Fruit fly (Drosophila melanogaster) whole organism, embryonic: ENCODE results near the gene lin-28.
A peak's percentile ranks its signal among the peaks of the same experiment; 100 is the strongest.

ENCODE experiments used
- Adf1 ChIP-seq: fragments of 200-800 bp; sonication (Bioruptor generic); IDR thresholded peaks from 2 replicates; pipeline ENCODE4 v1.3.6; 2022; ENCODE audit warnings: missing biosample characterization, missing genetic modification characterization
- BtbVII ChIP-seq: fragments of 200-800 bp; sonication (Bioruptor generic); optimal IDR thresholded peaks from 3 replicates; lab custom pipeline; 2017; ENCODE audit warnings: missing biosample characterization, mild to moderate bottlenecking, missing genetic modification characterization
- CG10366 ChIP-seq: fragments of 200-800 bp; sonication (Bioruptor generic); IDR thresholded peaks from 2 replicates; pipeline ENCODE4 v1.3.6; 2022; ENCODE audit warnings: missing biosample characterization, missing genetic modification characterization
- CG10565 ChIP-seq: fragments of 200-800 bp; sonication (Bioruptor generic); optimal IDR thresholded peaks from 3 replicates; lab custom pipeline; 2016; ENCODE audit warnings: missing biosample characterization, mild to moderate bottlenecking, missing genetic modification characterization
- CG11723 ChIP-seq: fragments of 200-800 bp; sonication (Bioruptor generic); optimal IDR thresholded peaks from 2 replicates; lab custom pipeline; 2017; ENCODE audit warnings: missing biosample characterization, mild to moderate bottlenecking, missing genetic modification characterization
- CG13894 ChIP-seq: fragments of 200-800 bp; sonication (Bioruptor generic); optimal IDR thresholded peaks from 3 replicates; lab custom pipeline; 2018; ENCODE audit warnings: missing biosample characterization, mild to moderate bottlenecking, missing genetic modification characterization, moderate library complexity
- CG14014 ChIP-seq: fragments of 200-800 bp; sonication (Bioruptor generic); IDR thresholded peaks from 2 replicates; pipeline ENCODE4 v1.3.6; 2022; ENCODE audit warnings: missing biosample characterization, missing genetic modification characterization
- CG15011 ChIP-seq: fragments of 200-800 bp; sonication (Bioruptor generic); optimal IDR thresholded peaks from 3 replicates; lab custom pipeline; 2018; ENCODE audit warnings: missing biosample characterization, mild to moderate bottlenecking, missing genetic modification characterization
- CG15601 ChIP-seq: fragments of 200-800 bp; sonication (Bioruptor generic); optimal IDR thresholded peaks from 3 replicates; lab custom pipeline; 2019; ENCODE audit warnings: missing biosample characterization, mild to moderate bottlenecking, missing genetic modification characterization, moderate library complexity
- CG18599 ChIP-seq: fragments of 200-800 bp; sonication (Bioruptor generic); optimal IDR thresholded peaks from 3 replicates; lab custom pipeline; 2017; ENCODE audit warnings: missing biosample characterization, missing genetic modification characterization, mild to moderate bottlenecking, moderate library complexity, missing genetic modification reagents
- CG32532 ChIP-seq: fragments of 200-800 bp; sonication (Bioruptor generic); IDR thresholded peaks from 2 replicates; pipeline ENCODE4 v1.3.6; 2022; ENCODE audit warnings: missing biosample characterization, missing genetic modification characterization
- CG34376 ChIP-seq: fragments of 200-800 bp; sonication (Bioruptor generic); optimal IDR thresholded peaks from 2 replicates; lab custom pipeline; 2018; ENCODE audit warnings: missing biosample characterization, mild to moderate bottlenecking, missing genetic modification characterization
- CG6175 ChIP-seq: fragments of 200-800 bp; sonication (Bioruptor generic); IDR thresholded peaks from 3 replicates; pipeline ENCODE4 v1.3.6; 2022; ENCODE audit warnings: missing biosample characterization, missing genetic modification characterization
- CG6654 ChIP-seq: fragments of 200-800 bp; sonication (Bioruptor generic); optimal IDR thresholded peaks from 2 replicates; lab custom pipeline; 2017; ENCODE audit warnings: missing biosample characterization, mild to moderate bottlenecking, missing genetic modification characterization
- CG7839 ChIP-seq: fragments of 200-800 bp; sonication (Bioruptor generic); optimal IDR thresholded peaks from 3 replicates; lab custom pipeline; 2018; ENCODE audit warnings: missing biosample characterization, mild to moderate bottlenecking, missing genetic modification characterization, moderate library complexity
- CG9727 ChIP-seq: fragments of 200-800 bp; sonication (Bioruptor generic); optimal IDR thresholded peaks from 3 replicates; lab custom pipeline; 2017; ENCODE audit warnings: missing biosample characterization, mild to moderate bottlenecking, missing genetic modification characterization
- CG9797 ChIP-seq: fragments of 200-800 bp; sonication (Bioruptor generic); optimal IDR thresholded peaks from 3 replicates; lab custom pipeline; 2018; ENCODE audit warnings: missing biosample characterization, mild to moderate bottlenecking, missing genetic modification characterization
- CoRest ChIP-seq: fragments of 200-800 bp; sonication (Bioruptor generic); optimal IDR thresholded peaks from 3 replicates; lab custom pipeline; 2018; ENCODE audit warnings: missing biosample characterization, mild to moderate bottlenecking, missing genetic modification characterization, moderate library complexity
- Deaf1 ChIP-seq: fragments of 200-800 bp; optimal IDR thresholded peaks from 3 replicates; lab custom pipeline; 2019; ENCODE audit warnings: missing biosample characterization, mild to moderate bottlenecking, missing genetic modification characterization, moderate library complexity
- HLH54F ChIP-seq: fragments of 200-800 bp; sonication (Bioruptor generic); optimal IDR thresholded peaks from 3 replicates; lab custom pipeline; 2016; ENCODE audit warnings: missing biosample characterization, missing genetic modification characterization
- Hand ChIP-seq: fragments of 200-800 bp; sonication (Bioruptor generic); optimal IDR thresholded peaks from 2 replicates; lab custom pipeline; 2017; ENCODE audit warnings: mild to moderate bottlenecking, missing biosample characterization, missing genetic modification reagents, missing genetic modification characterization
- Hmr ChIP-seq: fragments of 200-800 bp; sonication (Bioruptor generic); optimal IDR thresholded peaks from 3 replicates; lab custom pipeline; 2017; ENCODE audit warnings: mild to moderate bottlenecking, missing biosample characterization, missing genetic modification reagents, missing genetic modification characterization
- Hmx ChIP-seq: fragments of 200-800 bp; sonication (Bioruptor generic); optimal IDR thresholded peaks from 2 replicates; lab custom pipeline; 2016; ENCODE audit warnings: missing biosample characterization, missing genetic modification characterization
- Med ChIP-seq: fragments of 200-800 bp; sonication (Bioruptor generic); peaks from one replicate; lab custom pipeline; 2016; ENCODE audit warnings: missing biosample characterization, missing genetic modification characterization, mild to moderate bottlenecking, inconsistent platforms, moderate library complexity
- Trl ChIP-seq, 3 experiments: fragments of >200 bp in 2 of 3; fragments of 200-800 bp in 1 of 3; sonication (Bioruptor generic) in 1 of 3; optimal IDR thresholded peaks; 2 replicates in 1 of 3; 3 replicates in 2 of 3; lab custom pipeline; 2016 to 2017; ENCODE audit warnings: missing biosample characterization in 1 of 3, missing genetic modification characterization in 1 of 3
- abd-A ChIP-seq: fragments of 200-800 bp; sonication (Bioruptor generic); optimal IDR thresholded peaks from 3 replicates; lab custom pipeline; 2019; ENCODE audit warnings: missing biosample characterization, mild to moderate bottlenecking, missing genetic modification characterization, moderate library complexity
- cg ChIP-seq: fragments of 200-800 bp; sonication (Bioruptor generic); optimal IDR thresholded peaks from 3 replicates; lab custom pipeline; 2019; ENCODE audit warnings: missing biosample characterization, mild to moderate bottlenecking, missing genetic modification characterization, moderate library complexity
- chinmo ChIP-seq: fragments of 200-800 bp; sonication (Bioruptor generic); IDR thresholded peaks from 4 replicates; pipeline ENCODE4 v1.3.6; 2022; ENCODE audit warnings: missing biosample characterization, missing genetic modification characterization; ENCODE audit not compliant: partially characterized antibody
- ci ChIP-seq: fragments of 200-800 bp; sonication (Bioruptor generic); IDR thresholded peaks from 3 replicates; pipeline ENCODE4 v1.3.6; 2022; ENCODE audit warnings: missing biosample characterization, missing genetic modification characterization
- crol ChIP-seq: fragments of 200-800 bp; sonication (Bioruptor generic); IDR thresholded peaks from 2 replicates; pipeline ENCODE4 v1.3.6; 2022; ENCODE audit warnings: missing biosample characterization, missing genetic modification characterization
- dati ChIP-seq: fragments of 200-800 bp; sonication (Bioruptor generic); IDR thresholded peaks from 2 replicates; pipeline ENCODE4 v1.3.6; 2022; ENCODE audit warnings: missing biosample characterization, missing genetic modification characterization
- dysf ChIP-seq: fragments of 200-800 bp; sonication (Bioruptor generic); IDR thresholded peaks from 3 replicates; pipeline ENCODE4 v1.3.6; 2022; ENCODE audit warnings: missing biosample characterization, missing genetic modification characterization
- ewg ChIP-seq: fragments of 200-800 bp; sonication (Bioruptor generic); optimal IDR thresholded peaks from 3 replicates; lab custom pipeline; 2017; ENCODE audit warnings: mild to moderate bottlenecking, missing biosample characterization, missing genetic modification reagents, missing genetic modification characterization
- fru ChIP-seq: fragments of >200 bp; optimal IDR thresholded peaks from 2 replicates; lab custom pipeline; 2017
- mam ChIP-seq: fragments of 200-800 bp; sonication (Bioruptor generic); optimal IDR thresholded peaks from 3 replicates; lab custom pipeline; 2016; ENCODE audit warnings: missing biosample characterization, missing genetic modification characterization
- nerfin-1 ChIP-seq: fragments of 200-800 bp; sonication (Bioruptor generic); optimal IDR thresholded peaks from 3 replicates; lab custom pipeline; 2019; ENCODE audit warnings: missing biosample characterization, mild to moderate bottlenecking, missing genetic modification characterization, moderate library complexity
- onecut ChIP-seq: fragments of 200-800 bp; sonication (Bioruptor generic); IDR thresholded peaks from 2 replicates; pipeline ENCODE4 v1.3.6; 2022; ENCODE audit warnings: missing biosample characterization, missing genetic modification characterization
- psq ChIP-seq: fragments of 200-800 bp; sonication (Bioruptor generic); optimal IDR thresholded peaks from 2 replicates; lab custom pipeline; 2017; ENCODE audit warnings: missing biosample characterization, missing genetic modification characterization
- pzg ChIP-seq: fragments of 200-800 bp; sonication (Bioruptor generic); optimal IDR thresholded peaks from 3 replicates; lab custom pipeline; 2018; ENCODE audit warnings: missing biosample characterization, mild to moderate bottlenecking, missing genetic modification characterization, moderate library complexity
- scrt ChIP-seq: fragments of 200-800 bp; sonication (Bioruptor generic); optimal IDR thresholded peaks from 2 replicates; lab custom pipeline; 2018; ENCODE audit warnings: missing biosample characterization, mild to moderate bottlenecking, missing genetic modification characterization, moderate library complexity
- sima ChIP-seq: fragments of 200-800 bp; sonication (Bioruptor generic); optimal IDR thresholded peaks from 2 replicates; lab custom pipeline; 2016; ENCODE audit warnings: missing biosample characterization, missing genetic modification characterization
- sqz ChIP-seq: fragments of 200-800 bp; sonication (Bioruptor generic); optimal IDR thresholded peaks from 3 replicates; lab custom pipeline; 2018; ENCODE audit warnings: missing biosample characterization, mild to moderate bottlenecking, missing genetic modification characterization
- wek ChIP-seq: fragments of 200-800 bp; sonication (Bioruptor generic); optimal IDR thresholded peaks from 3 replicates; lab custom pipeline; 2018; ENCODE audit warnings: missing biosample characterization, mild to moderate bottlenecking, missing genetic modification characterization, moderate library complexity

Gene lin-28

dm6 chr3L:5663876-5664718, 9.6 kb downstream of the lin-28 start, which contains the start of gene CG46320 (continued):
- peak; percentile 27 for TF ChIP-seq sqz
- TF ChIP-seq CG9727 (GFP tag; lab: Kevin White, UChicago) = no peak
- TF ChIP-seq fru (lab: Kevin White, UChicago) = no peak
- TF ChIP-seq nerfin-1 (tag; lab: Kevin White, UChicago) = peak; percentile 91
- peak; percentile 70 for TF ChIP-seq crol (GFP tag; lab: Robert Waterston, UW)
- TF ChIP-seq CG10366 (GFP tag; lab: Robert Waterston, UW) = no peak
- TF ChIP-seq CG6175 (GFP tag; lab: Robert Waterston, UW) = no peak
- no peak for TF ChIP-seq psq
- no peak for TF ChIP-seq CG7839
- TF ChIP-seq dysf (GFP tag; lab: Robert Waterston, UW) = no peak
- TF ChIP-seq sima = no peak
- no peak for TF ChIP-seq Hmx (GFP tag; lab: Kevin White, UChicago)
- TF ChIP-seq CG15011 (GFP tag; lab: Kevin White, UChicago) = no peak
- peak; percentile 75 for TF ChIP-seq Adf1 (GFP tag; lab: Robert Waterston, UW)
- no peak for TF ChIP-seq HLH54F (GFP tag; lab: Kevin White, UChicago)
- TF ChIP-seq wek (GFP tag; lab: Kevin White, UChicago) = no peak

dm6 chr3L:5664719-5664973, 10.2 kb downstream of the lin-28 start:
- TF ChIP-seq dati (GFP tag; lab: Robert Waterston, UW) (no peak), Trl (optimal IDR thresholded peaks at IDR 0.05; lab: Kevin White, UChicago) (peak; percentile 78 to 80), Trl (GFP tag; optimal IDR thresholded peaks at IDR 0.05; lab: Kevin White, UChicago) (no peak), CG10565 (GFP tag; lab: Kevin White, UChicago) (no peak), CG9797 (GFP tag; lab: Kevin White, UChicago) (no peak), Adf1 (GFP tag; lab: Robert Waterston, UW) (0 out of 2 replicates have a peak, but pooled peaks have one; percentile 5), CG11723 (GFP tag; lab: Kevin White, UChicago) (no peak)

DNA sequence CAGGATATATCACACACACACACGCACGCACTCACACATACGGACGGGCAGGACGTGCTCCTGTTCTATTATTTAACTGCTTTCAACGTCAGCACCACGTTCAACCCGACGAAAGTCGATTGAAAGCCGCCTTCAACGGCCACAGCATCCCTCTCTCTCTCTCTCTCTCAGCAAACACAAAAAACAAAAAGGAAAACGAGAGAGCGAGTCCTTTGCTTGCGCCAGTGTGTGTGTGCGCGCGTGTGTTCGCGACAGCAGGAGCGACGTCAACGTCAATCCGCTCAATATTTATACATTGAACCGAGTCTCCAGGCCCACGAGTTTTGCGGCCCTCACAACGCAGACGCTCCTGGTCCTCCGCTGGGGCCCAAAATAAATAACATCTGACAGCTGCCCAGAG, 11.0 kb downstream of the lin-28 start:
- TF ChIP-seq CoRest (tag; lab: Kevin White, UChicago) (no peak), Trl (optimal IDR thresholded peaks at IDR 0.05; lab: Kevin White, UChicago) (peak; percentile 46 to 63), Trl (GFP tag; optimal IDR thresholded peaks at IDR 0.05; lab: Kevin White, UChicago) (no peak), mam (no peak), abd-A (peak; percentile 26), BtbVII (GFP tag; lab: Kevin White, UChicago) (no peak), Med (peak; percentile 33), CG18599 (GFP tag; lab: Kevin White, UChicago) (peak; percentile 57), CG13894 (tag; lab: Kevin White, UChicago) (peak; percentile 11), pzg (GFP tag; lab: Kevin White, UChicago) (no peak), CG34376 (GFP tag; lab: Kevin White, UChicago) (peak; percentile 6), ewg (GFP tag; lab: Kevin White, UChicago) (peak; percentile 28), CG6654 (GFP tag; lab: Kevin White, UChicago) (no peak), cg (peak; percentile 32), CG32532 (GFP tag; lab: Robert Waterston, UW) (peak; percentile 22; the same call in 1 of the 2 replicates), ci (peak; percentile 56; the same call in 2 of the 3 replicates), CG14014 (no peak), CG15601 (tag; lab: Kevin White, UChicago) (peak; percentile 99), Hmr (GFP tag; lab: Kevin White, UChicago) (peak; percentile 46), onecut (peak; percentile 19; the same call in 1 of the 2 replicates), chinmo (GFP tag; lab: Robert Waterston, UW) (0 out of 4 replicates have a peak, but pooled peaks have one; percentile 53), Adf1 (GFP tag; lab: Robert Waterston, UW) (peak; percentile 71; the same call in 1 of the 2 replicates), scrt (GFP tag; lab: Kevin White, UChicago) (peak; percentile 19), Deaf1 (tag; lab: Kevin White, UChicago) (peak; percentile 26), nerfin-1 (tag; lab: Kevin White, UChicago) (peak; percentile 31), Hand (GFP tag; lab: Kevin White, UChicago) (peak; percentile 52)
